Fruit fly (Drosophila melanogaster): Measurements from ENCODE around the gene CG5167.

dm6 chr3R:12369135-12369792 is 37.1 kb upstream of the CG5167 start, which contains the start of gene GstD1:
- TF ChIP-seq toe (GFP tag; optimal IDR thresholded peaks at IDR 0.05) (peak; percentile 81), Mnt (GFP tag; optimal IDR thresholded peaks at IDR 0.05) (peak; percentile 90), CG11617 (GFP tag; optimal IDR thresholded peaks at IDR 0.05) (peak; percentile 69), cnc (optimal IDR thresholded peaks at IDR 0.05) (peak in 1 of 2 experiments; percentile 85), Clk (GFP tag; optimal IDR thresholded peaks at IDR 0.05) (peak; percentile 92), CG7045 (GFP tag; optimal IDR thresholded peaks at IDR 0.05) (peak; percentile 60), cic (GFP tag; optimal IDR thresholded peaks at IDR 0.05) (peak; percentile 97), CG12768 (GFP tag; optimal IDR thresholded peaks at IDR 0.05) (peak; percentile 92), kay (GFP tag; ENCODE audit: borderline replicate concordance) (peak; percentile 97), CG33017 (tag; optimal IDR thresholded peaks at IDR 0.05) (peak; percentile 23), bab1 (GFP tag; optimal IDR thresholded peaks at IDR 0.05) (peak; percentile 80), CG5204 (GFP tag; optimal IDR thresholded peaks at IDR 0.05) (peak; percentile 54), CG14711 (tag; optimal IDR thresholded peaks at IDR 0.05) (peak; percentile 13)

Data from whole organism, adult.